Worm (Caenorhabditis elegans): ENCODE measurements around the gene seu-1.

The seu-1 gene

ce11 chrIV:6323654-6324224, 5.7 kb upstream of the seu-1 start, which contains the start of gene sqd-1 (continued):
- no peak for TF ChIP-seq odd-2 (tag; optimal IDR thresholded peaks at IDR 0.05)
- TF ChIP-seq pha-4 (tag; optimal IDR thresholded peaks at IDR 0.05), result no peak
- peak; percentile 44 for TF ChIP-seq F13H6.1 (tag; optimal IDR thresholded peaks at IDR 0.05)
- no peak for TF ChIP-seq fax-1 (tag; optimal IDR thresholded peaks at IDR 0.05)
- TF ChIP-seq nhr-232 (tag; optimal IDR thresholded peaks at IDR 0.05), result no peak
- peak; percentile 83 for TF ChIP-seq tbx-2 (tag; optimal IDR thresholded peaks at IDR 0.05)
- peak; percentile 80 for TF ChIP-seq madf-2 (tag; optimal IDR thresholded peaks at IDR 0.05)
- peak; percentile 69 for TF ChIP-seq C08G9.2 (tag; optimal IDR thresholded peaks at IDR 0.05)
- TF ChIP-seq pha-2 (tag; optimal IDR thresholded peaks at IDR 0.05), result no peak
- no peak for TF ChIP-seq ceh-9 (tag; optimal IDR thresholded peaks at IDR 0.05)
- TF ChIP-seq syd-9 (tag; optimal IDR thresholded peaks at IDR 0.05), result peak; percentile 24
- no peak for TF ChIP-seq nhr-11 (tag; optimal IDR thresholded peaks at IDR 0.05)
- TF ChIP-seq hlh-30 (tag; optimal IDR thresholded peaks at IDR 0.05; ENCODE audit: insufficient read depth), result peak; percentile 60
- TF ChIP-seq ceh-31 (tag; optimal IDR thresholded peaks at IDR 0.05), result peak; percentile 90
- TF ChIP-seq sdc-2 (tag; optimal IDR thresholded peaks at IDR 0.05), result peak; percentile 0
- TF ChIP-seq ttx-3 (tag; optimal IDR thresholded peaks at IDR 0.05), result no peak
- no peak for TF ChIP-seq K02D7.2 (tag; optimal IDR thresholded peaks at IDR 0.05)

- TF ChIP-seq hlh-15 (tag; optimal IDR thresholded peaks at IDR 0.05) (no peak), T23F11.4 (GFP tag; optimal IDR thresholded peaks at IDR 0.05) (no peak), zip-5 (tag; optimal IDR thresholded peaks at IDR 0.05) (no peak), pat-9 (tag; optimal IDR thresholded peaks at IDR 0.05) (no peak), elt-2 (tag; optimal IDR thresholded peaks at IDR 0.05) (no peak), pqm-1 (tag; optimal IDR thresholded peaks at IDR 0.05) (no peak)
Measured at ce11 chrIV:6325772-6326171, 3.7 kb upstream of the seu-1 start.

ce11 chrIV:6326448-6326847, 3.0 kb upstream of the seu-1 start, which contains the start of gene lsm-8:
TSS of gene lsm-8 (plus strand) at chrIV:6326526.
- TF ChIP-seq zip-5 (tag; optimal IDR thresholded peaks at IDR 0.05) (no peak), sdc-2 (tag; optimal IDR thresholded peaks at IDR 0.05) (no peak), dmd-4 (tag; optimal IDR thresholded peaks at IDR 0.05; ENCODE audit: borderline replicate concordance) (no peak), pha-2 (tag; optimal IDR thresholded peaks at IDR 0.05) (no peak), elt-2 (tag; optimal IDR thresholded peaks at IDR 0.05) (no peak), rnt-1 (tag; optimal IDR thresholded peaks at IDR 0.05) (no peak), npax-4 (tag; optimal IDR thresholded peaks at IDR 0.05) (no peak), dve-1 (tag; optimal IDR thresholded peaks at IDR 0.05) (no peak), madf-2 (tag; optimal IDR thresholded peaks at IDR 0.05) (no peak), fax-1 (tag; optimal IDR thresholded peaks at IDR 0.05) (no peak), che-1 (tag; optimal IDR thresholded peaks at IDR 0.05) (no peak), ztf-16 (tag; optimal IDR thresholded peaks at IDR 0.05) (no peak), hlh-30 (tag; optimal IDR thresholded peaks at IDR 0.05; ENCODE audit: insufficient read depth) (no peak), ceh-34 (tag; optimal IDR thresholded peaks at IDR 0.05) (no peak), unc-3 (GFP tag; conservative IDR thresholded peaks at IDR 0.05) (no peak), unc-3 (tag; optimal IDR thresholded peaks at IDR 0.05) (no peak), fkh-6 (tag; optimal IDR thresholded peaks at IDR 0.05) (no peak), F13H6.1 (tag; optimal IDR thresholded peaks at IDR 0.05) (no peak), fkh-10 (GFP tag; optimal IDR thresholded peaks at IDR 0.05) (no peak), sox-2 (GFP tag; IDR thresholded peaks at IDR 0.05) (no peak), nhr-11 (tag; optimal IDR thresholded peaks at IDR 0.05) (no peak)

- TF ChIP-seq F13H6.1 (tag; optimal IDR thresholded peaks at IDR 0.05) (no peak), ceh-31 (tag; optimal IDR thresholded peaks at IDR 0.05) (peak; percentile 29), ceh-48 (tag; optimal IDR thresholded peaks at IDR 0.05) (peak; percentile 51), unc-42 (tag; optimal IDR thresholded peaks at IDR 0.05) (peak; percentile 43), nfya-1 (tag; optimal IDR thresholded peaks at IDR 0.05) (peak; percentile 22)
Measured at ce11 chrIV:6327363-6328015, 1.9 kb upstream of the seu-1 start.
